Fruit fly (Drosophila melanogaster) whole organism, embryonic: ENCODE data around the gene lectin-24A.

ENCODE experiments used
- Ada2b ChIP-seq: fragments of 200-800 bp; sonication (Bioruptor generic); IDR thresholded peaks from 2 replicates; pipeline ENCODE4 v1.3.6; 2022; ENCODE audit warnings: missing biosample characterization, missing genetic modification characterization
- Bgb ChIP-seq: fragments of 200-800 bp; sonication (Bioruptor generic); IDR thresholded peaks from 2 replicates; pipeline ENCODE4 v1.3.6; 2022; ENCODE audit warnings: missing biosample characterization, missing genetic modification characterization; ENCODE audit not compliant: partially characterized antibody
- CG10321 ChIP-seq: fragments of 200-800 bp; sonication (Bioruptor generic); IDR thresholded peaks from 2 replicates; pipeline ENCODE4 v1.3.6; 2022; ENCODE audit warnings: missing biosample characterization, missing genetic modification characterization
- CG10543 ChIP-seq: fragments of 200-800 bp; sonication (Bioruptor generic); optimal IDR thresholded peaks from 3 replicates; lab custom pipeline; 2017; ENCODE audit warnings: missing biosample characterization, mild to moderate bottlenecking, missing genetic modification characterization, moderate library complexity
- CG1233 ChIP-seq: fragments of 200-800 bp; sonication (Bioruptor generic); optimal IDR thresholded peaks from 4 replicates; lab custom pipeline; 2018; ENCODE audit warnings: missing biosample characterization, mild to moderate bottlenecking, missing genetic modification characterization
- CG12391 ChIP-seq: fragments of 200-800 bp; sonication (Bioruptor generic); optimal IDR thresholded peaks from 3 replicates; lab custom pipeline; 2018; ENCODE audit warnings: missing biosample characterization, mild to moderate bottlenecking, missing genetic modification characterization, moderate library complexity
- CG1647 ChIP-seq: fragments of 200-800 bp; sonication (Bioruptor generic); optimal IDR thresholded peaks from 3 replicates; lab custom pipeline; 2016; ENCODE audit warnings: missing biosample characterization, missing genetic modification characterization
- CG16813 ChIP-seq: fragments of 200-800 bp; sonication (Bioruptor generic); IDR thresholded peaks from 3 replicates; pipeline ENCODE4 v1.3.6; 2022; ENCODE audit warnings: missing biosample characterization, missing genetic modification characterization; ENCODE audit not compliant: partially characterized antibody
- CG2120 ChIP-seq: fragments of 200-800 bp; sonication (Bioruptor generic); optimal IDR thresholded peaks from 3 replicates; lab custom pipeline; 2016; ENCODE audit warnings: missing biosample characterization, missing genetic modification characterization
- CG2712 ChIP-seq: fragments of 200-800 bp; optimal IDR thresholded peaks from 3 replicates; lab custom pipeline; 2019; ENCODE audit warnings: missing biosample characterization, mild to moderate bottlenecking, missing genetic modification characterization, moderate library complexity
- CG4360 ChIP-seq: fragments of 200-800 bp; sonication (Bioruptor generic); IDR thresholded peaks from 2 replicates; pipeline ENCODE4 v1.3.6; 2022; ENCODE audit warnings: missing biosample characterization, missing genetic modification characterization
- CG4820 ChIP-seq: fragments of 200-800 bp; sonication (Bioruptor generic); optimal IDR thresholded peaks from 3 replicates; lab custom pipeline; 2016; ENCODE audit warnings: missing biosample characterization, missing genetic modification characterization
- CG5180 ChIP-seq: fragments of 200-800 bp; sonication (Bioruptor generic); optimal IDR thresholded peaks from 3 replicates; lab custom pipeline; 2017; ENCODE audit warnings: missing biosample characterization, missing genetic modification characterization, mild to moderate bottlenecking, moderate library complexity, missing genetic modification reagents
- CG5245 ChIP-seq: fragments of 200-800 bp; sonication (Bioruptor generic); optimal IDR thresholded peaks from 3 replicates; lab custom pipeline; 2016; ENCODE audit warnings: missing biosample characterization, missing genetic modification characterization
- CG6175 ChIP-seq: fragments of 200-800 bp; sonication (Bioruptor generic); IDR thresholded peaks from 3 replicates; pipeline ENCODE4 v1.3.6; 2022; ENCODE audit warnings: missing biosample characterization, missing genetic modification characterization
- Doc2 ChIP-seq: fragments of 200-800 bp; sonication (Bioruptor generic); IDR thresholded peaks from 2 replicates; pipeline ENCODE4 v1.3.6; 2022; ENCODE audit warnings: missing biosample characterization, missing genetic modification characterization
- Doc3 ChIP-seq: fragments of 200-800 bp; sonication (Bioruptor generic); IDR thresholded peaks from 3 replicates; pipeline ENCODE4 v1.3.6; 2022; ENCODE audit warnings: missing biosample characterization, missing genetic modification characterization; ENCODE audit not compliant: partially characterized antibody
- Dref ChIP-seq: fragments of 200-800 bp; sonication (Bioruptor generic); IDR thresholded peaks from 2 replicates; pipeline ENCODE4 v1.3.6; 2022; ENCODE audit warnings: missing biosample characterization, missing genetic modification characterization
- Fer1 ChIP-seq: fragments of 200-800 bp; sonication (Bioruptor generic); optimal IDR thresholded peaks from 2 replicates; lab custom pipeline; 2017; ENCODE audit warnings: missing biosample characterization, mild to moderate bottlenecking, missing genetic modification characterization
- H15 ChIP-seq: fragments of 200-800 bp; sonication (Bioruptor generic); IDR thresholded peaks from 3 replicates; pipeline ENCODE4 v1.3.6; 2022; ENCODE audit warnings: missing biosample characterization, missing genetic modification characterization
- Hr3 ChIP-seq: fragments of 200-800 bp; sonication (Bioruptor generic); optimal IDR thresholded peaks from 3 replicates; lab custom pipeline; 2016; ENCODE audit warnings: missing biosample characterization, missing genetic modification characterization
- MBD-R2 ChIP-seq: fragments of 200-800 bp; sonication (Bioruptor generic); IDR thresholded peaks from 2 replicates; pipeline ENCODE4 v1.3.6; 2022; ENCODE audit warnings: missing biosample characterization, missing genetic modification characterization
- Neu2 ChIP-seq: fragments of 200-800 bp; sonication (Bioruptor generic); optimal IDR thresholded peaks from 3 replicates; lab custom pipeline; 2016; ENCODE audit warnings: missing biosample characterization, missing genetic modification characterization, borderline replicate concordance
- Scr ChIP-seq: fragments of 200-800 bp; sonication (Bioruptor generic); IDR thresholded peaks from 2 replicates; pipeline ENCODE4 v1.3.6; 2022; ENCODE audit warnings: missing biosample characterization, missing genetic modification characterization; ENCODE audit not compliant: partially characterized antibody
- Spps ChIP-seq: fragments of 200-800 bp; sonication (Bioruptor generic); optimal IDR thresholded peaks from 2 replicates; lab custom pipeline; 2018; ENCODE audit warnings: missing biosample characterization, mild to moderate bottlenecking, missing genetic modification characterization
- Taf1 ChIP-seq: fragments of 200-800 bp; sonication (Bioruptor generic); IDR thresholded peaks from 2 replicates; pipeline ENCODE4 v1.3.6; 2022; ENCODE audit warnings: missing biosample characterization, missing genetic modification characterization
- ato ChIP-seq: fragments of 200-800 bp; sonication (Bioruptor generic); IDR thresholded peaks from 2 replicates; pipeline ENCODE4 v1.3.6; 2022; ENCODE audit warnings: missing biosample characterization, missing genetic modification characterization; ENCODE audit not compliant: partially characterized antibody
- cas ChIP-seq: fragments of 200-800 bp; sonication (Bioruptor generic); IDR thresholded peaks from 2 replicates; pipeline ENCODE4 v1.3.6; 2022; ENCODE audit warnings: missing biosample characterization, missing genetic modification characterization
- caup ChIP-seq: fragments of 200-800 bp; sonication (Bioruptor generic); optimal IDR thresholded peaks from 3 replicates; lab custom pipeline; 2017; ENCODE audit warnings: missing biosample characterization, mild to moderate bottlenecking, missing genetic modification characterization, moderate library complexity; ENCODE audit not compliant: severe bottlenecking
- cg ChIP-seq: fragments of 200-800 bp; sonication (Bioruptor generic); optimal IDR thresholded peaks from 3 replicates; lab custom pipeline; 2019; ENCODE audit warnings: missing biosample characterization, mild to moderate bottlenecking, missing genetic modification characterization, moderate library complexity
- chinmo ChIP-seq: fragments of 200-800 bp; sonication (Bioruptor generic); IDR thresholded peaks from 4 replicates; pipeline ENCODE4 v1.3.6; 2022; ENCODE audit warnings: missing biosample characterization, missing genetic modification characterization; ENCODE audit not compliant: partially characterized antibody
- croc ChIP-seq: fragments of 200-800 bp; sonication (Bioruptor generic); conservative IDR thresholded peaks from 3 replicates; pipeline ENCODE4 v1.3.6; 2022; ENCODE audit warnings: missing biosample characterization, missing genetic modification characterization
- gt ChIP-seq: fragments of 200-800 bp; sonication (Bioruptor generic); IDR thresholded peaks from 2 replicates; pipeline ENCODE4 v1.3.6; 2022; ENCODE audit warnings: missing biosample characterization, missing genetic modification characterization
- klu ChIP-seq: fragments of 200-800 bp; sonication (Bioruptor generic); IDR thresholded peaks from 2 replicates; pipeline ENCODE4 v1.3.6; 2022; ENCODE audit warnings: missing biosample characterization, missing genetic modification characterization
- oc ChIP-seq: fragments of 200-800 bp; sonication (Bioruptor generic); optimal IDR thresholded peaks from 2 replicates; lab custom pipeline; 2018; ENCODE audit warnings: missing biosample characterization, mild to moderate bottlenecking, missing genetic modification characterization, moderate library complexity
- org-1 ChIP-seq: fragments of 200-800 bp; sonication (Bioruptor generic); optimal IDR thresholded peaks from 2 replicates; lab custom pipeline; 2017; ENCODE audit warnings: missing biosample characterization, missing genetic modification characterization
- peb ChIP-seq: fragments of 200-800 bp; sonication (Bioruptor generic); IDR thresholded peaks from 2 replicates; pipeline ENCODE4 v1.3.6; 2022; ENCODE audit warnings: missing biosample characterization, missing genetic modification characterization
- pnt ChIP-seq: fragments of 200-800 bp; sonication (Bioruptor generic); optimal IDR thresholded peaks from 3 replicates; lab custom pipeline; 2016; ENCODE audit warnings: missing biosample characterization, missing genetic modification characterization
- pros ChIP-seq: fragments of 200-800 bp; sonication (Bioruptor generic); optimal IDR thresholded peaks from 3 replicates; lab custom pipeline; 2019; ENCODE audit warnings: missing biosample characterization, mild to moderate bottlenecking, missing genetic modification characterization, moderate library complexity
- pum ChIP-seq: fragments of 200-800 bp; sonication (Bioruptor generic); optimal IDR thresholded peaks from 2 replicates; lab custom pipeline; 2016; ENCODE audit warnings: missing biosample characterization, missing genetic modification characterization
- scrt ChIP-seq: fragments of 200-800 bp; sonication (Bioruptor generic); optimal IDR thresholded peaks from 2 replicates; lab custom pipeline; 2018; ENCODE audit warnings: missing biosample characterization, mild to moderate bottlenecking, missing genetic modification characterization, moderate library complexity
- tap ChIP-seq: fragments of 200-800 bp; optimal IDR thresholded peaks from 3 replicates; lab custom pipeline; 2019; ENCODE audit warnings: missing biosample characterization, mild to moderate bottlenecking, missing genetic modification characterization, moderate library complexity
- tll ChIP-seq, 2 experiments: fragments of 200-800 bp in 1 of 2; fragments of >200 bp in 1 of 2; sonication (Bioruptor generic) in 1 of 2; optimal IDR thresholded peaks; 2 replicates each; lab custom pipeline; 2017 to 2019; ENCODE audit warnings: missing biosample characterization in 2 of 2, missing genetic modification characterization in 2 of 2, mild to moderate bottlenecking in 1 of 2, moderate library complexity in 1 of 2
- tna ChIP-seq: fragments of 200-800 bp; sonication (Bioruptor generic); IDR thresholded peaks from 2 replicates; pipeline ENCODE4 v1.3.6; 2022; ENCODE audit warnings: missing biosample characterization, missing genetic modification characterization; ENCODE audit not compliant: partially characterized antibody
- yki ChIP-seq: fragments of >200 bp; optimal IDR thresholded peaks from 3 replicates; lab custom pipeline; 2018
- zfh2 ChIP-seq: fragments of 200-800 bp; sonication (Bioruptor generic); optimal IDR thresholded peaks from 2 replicates; lab custom pipeline; 2016; ENCODE audit warnings: missing biosample characterization, missing genetic modification characterization

Gene lectin-24A

dm6 chr2L:3703260-3703659 is 14.3 kb downstream of the lectin-24A start, which contains the start of gene CG2816 (continued):
- peak; percentile 83 for TF ChIP-seq klu (GFP tag; lab: Robert Waterston, UW)
- no peak for TF ChIP-seq Doc3 (GFP tag; lab: Robert Waterston, UW)
- no peak for TF ChIP-seq CG4820 (GFP tag; lab: Kevin White, UChicago)
- peak; percentile 51 for TF ChIP-seq caup
- TF ChIP-seq CG5245 (GFP tag; lab: Kevin White, UChicago), result no peak
- TF ChIP-seq gt (GFP tag; lab: Robert Waterston, UW), result no peak
- no peak for TF ChIP-seq pnt
- no peak for TF ChIP-seq Scr (GFP tag; lab: Robert Waterston, UW)
- no peak for TF ChIP-seq tna (GFP tag; lab: Robert Waterston, UW)
- TF ChIP-seq Bgb, result no peak
- no peak for TF ChIP-seq oc (tag; lab: Kevin White, UChicago)
- no peak for TF ChIP-seq CG5180
- TF ChIP-seq Doc2 (GFP tag; lab: Robert Waterston, UW), result no peak
- 0 out of 2 replicates have a peak, but pooled peaks have one; percentile 13 for TF ChIP-seq CG10321
- no peak for TF ChIP-seq CG6175
- no peak for TF ChIP-seq tll (GFP tag; optimal IDR thresholded peaks at IDR 0.05; lab: Kevin White, UChicago)
- TF ChIP-seq pum, result peak; percentile 23
- 0 out of 2 replicates have a peak, but pooled peaks have one; percentile 25 for TF ChIP-seq Dref
- TF ChIP-seq CG2120 (GFP tag; lab: Kevin White, UChicago), result peak; percentile 97
- no peak for TF ChIP-seq CG12391 (tag; lab: Kevin White, UChicago)
- no peak for TF ChIP-seq peb (GFP tag; lab: Robert Waterston, UW)
- peak; percentile 49 for TF ChIP-seq Ada2b (GFP tag; lab: Robert Waterston, UW)
- TF ChIP-seq pros, result no peak
- no peak for TF ChIP-seq CG16813
- TF ChIP-seq ato, result no peak
- TF ChIP-seq CG10543 (GFP tag; lab: Kevin White, UChicago), result peak; percentile 69
- TF ChIP-seq Neu2 (GFP tag; lab: Kevin White, UChicago), result no peak
- TF ChIP-seq CG2712 (tag; lab: Kevin White, UChicago), result no peak
- peak; percentile 34 for TF ChIP-seq org-1 (GFP tag; lab: Kevin White, UChicago)
- peak; percentile 75; the same call in 1 of the 2 replicates for TF ChIP-seq cas
- no peak for TF ChIP-seq Spps (tag; lab: Kevin White, UChicago)
- peak; percentile 18; the same call in 1 of the 2 replicates for TF ChIP-seq MBD-R2 (GFP tag; lab: Robert Waterston, UW)
- peak; percentile 52 for TF ChIP-seq Hr3 (GFP tag; lab: Kevin White, UChicago)
- TF ChIP-seq CG4360 (GFP tag; lab: Robert Waterston, UW), result no peak
- TF ChIP-seq Taf1 (GFP tag; lab: Robert Waterston, UW), result peak; percentile 73
- no peak for TF ChIP-seq CG1233 (GFP tag; lab: Kevin White, UChicago)
- peak; percentile 9 for TF ChIP-seq Fer1 (GFP tag; lab: Kevin White, UChicago)
- TF ChIP-seq CG1647, result no peak
- no peak for TF ChIP-seq croc (GFP tag; lab: Robert Waterston, UW)
- TF ChIP-seq tap (tag; lab: Kevin White, UChicago), result peak; percentile 24
- 0 out of 4 replicates have a peak, but pooled peaks have one; percentile 40 for TF ChIP-seq chinmo (GFP tag; lab: Robert Waterston, UW)
- no peak for TF ChIP-seq cg (GFP tag; lab: Kevin White, UChicago)
- TF ChIP-seq yki (lab: Kevin White, UChicago), result no peak
- peak; percentile 28 for TF ChIP-seq scrt (GFP tag; lab: Kevin White, UChicago)
- peak; percentile 93 for TF ChIP-seq zfh2 (GFP tag; lab: Kevin White, UChicago)
- TF ChIP-seq H15 (GFP tag; lab: Robert Waterston, UW), result no peak
